Worm (Caenorhabditis elegans) whole organism, midembryonic: ENCODE measurements around the gene Y57G11C.3.

Experiments used
- T22C8.4 ChIP-seq: fragments of 200-800 bp; sonication (Bioruptor generic); IDR thresholded peaks from 2 replicates; pipeline ENCODE4 v1.3.6; 2022; ENCODE audit warnings: missing genetic modification characterization, missing compliant biosample characterization
- cog-1 ChIP-seq: sonication (generic microtip); optimal IDR thresholded peaks from 2 replicates; lab custom pipeline; 2016; ENCODE audit warnings: missing genetic modification characterization, missing compliant biosample characterization
- flt-1 ChIP-seq: fragments of 200-800 bp; sonication (Bioruptor generic); IDR thresholded peaks from 2 replicates; pipeline ENCODE4 v1.3.6; 2022; ENCODE audit warnings: missing genetic modification characterization, missing compliant biosample characterization
- klf-2 ChIP-seq: fragments of 200-800 bp; sonication (Bioruptor generic); conservative IDR thresholded peaks from 2 replicates; pipeline ENCODE4 v1.3.6; 2022; ENCODE audit warnings: missing genetic modification reagents, missing genetic modification characterization, missing compliant biosample characterization
- med-1 ChIP-seq: sonication (generic microtip); optimal IDR thresholded peaks from 2 replicates; lab custom pipeline; 2017; ENCODE audit warnings: missing genetic modification characterization, mild to moderate bottlenecking, missing compliant biosample characterization, antibody characterized with exemption, missing genetic modification reagents; ENCODE audit not compliant: insufficient read depth
- ref-1 ChIP-seq: fragments of 200-800 bp; sonication (Bioruptor generic); conservative IDR thresholded peaks from 2 replicates; pipeline ENCODE4 v1.3.6; 2022; ENCODE audit warnings: missing genetic modification reagents, missing genetic modification characterization, missing compliant biosample characterization
- tab-1 ChIP-seq: fragments of 200-800 bp; sonication (Bioruptor generic); IDR thresholded peaks from 2 replicates; pipeline ENCODE4 v1.3.6; 2022; ENCODE audit warnings: missing genetic modification characterization, missing compliant biosample characterization
- ztf-23 ChIP-seq: fragments of 200-800 bp; sonication (Bioruptor generic); IDR thresholded peaks from 2 replicates; pipeline ENCODE4 v1.3.6; 2022; ENCODE audit warnings: missing genetic modification reagents, missing genetic modification characterization, missing compliant biosample characterization
- ztf-29 ChIP-seq: fragments of 200-800 bp; sonication (Bioruptor generic); IDR thresholded peaks from 2 replicates; pipeline ENCODE4 v1.3.6; 2022; ENCODE audit warnings: missing genetic modification reagents, missing genetic modification characterization, missing compliant biosample characterization

- no peak for TF ChIP-seq ztf-29 (GFP tag; lab: Robert Waterston, UW)
- no peak for TF ChIP-seq klf-2 (GFP tag; lab: Robert Waterston, UW)
- no peak for TF ChIP-seq ztf-23 (GFP tag; lab: Robert Waterston, UW)
- TF ChIP-seq cog-1 = no peak
- no peak for TF ChIP-seq flt-1 (GFP tag; lab: Robert Waterston, UW)
- no peak for TF ChIP-seq ref-1
- TF ChIP-seq tab-1 = no peak
- no peak for TF ChIP-seq T22C8.4 (GFP tag; lab: Robert Waterston, UW)
- TF ChIP-seq med-1 (GFP tag; lab: Kevin White, UChicago) = no peak
These were observed 29.8 kb downstream of the Y57G11C.3 start, which contains the start of gene arl-8 for ce11 chrIV:14797849-14798248.
